Worm (Caenorhabditis elegans) whole organism, late embryonic: ENCODE results near the gene fbxa-194.

ENCODE experiments used
- ama-1 ChIP-seq: fragments of 150-350 bp; optimal IDR thresholded peaks from 2 replicates; lab custom pipeline; 2014
- ets-4 ChIP-seq: sonication (generic microtip); optimal IDR thresholded peaks from 2 replicates; lab custom pipeline; 2016; ENCODE audit warnings: missing genetic modification characterization, missing compliant biosample characterization

DNA sequence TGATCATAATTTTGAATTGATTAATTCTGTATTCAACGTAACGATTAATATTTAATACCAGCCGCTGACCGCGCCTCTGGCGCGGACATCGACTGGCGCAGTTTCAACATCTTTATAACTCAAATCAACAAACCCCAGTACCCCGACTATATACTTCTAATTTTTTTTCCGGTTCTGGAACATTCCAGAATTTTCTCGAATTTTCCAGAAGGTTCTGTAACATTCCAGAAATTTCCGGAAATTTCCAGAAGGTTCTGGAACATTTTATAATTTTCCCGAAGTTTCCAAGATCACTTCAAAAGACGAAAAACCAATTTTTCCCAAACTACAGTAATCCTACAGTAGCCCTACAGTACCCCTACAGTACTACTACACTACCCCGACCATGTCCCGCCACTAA lies 712 bp upstream of the fbxa-194 start:
- no peak for TF ChIP-seq ets-4 (tag; lab: Kevin White, UChicago)
- no peak for TF ChIP-seq ama-1
